Worm (Caenorhabditis elegans) whole organism, young adult: ENCODE data around the gene clec-173.

ENCODE experiments used
- F55B11.4 ChIP-seq: sonication (generic microtip); optimal IDR thresholded peaks from 2 replicates; lab custom pipeline; 2016; ENCODE audit warnings: missing compliant biosample characterization, missing genetic modification characterization, borderline replicate concordance; ENCODE audit not compliant: insufficient read depth
- ama-1 ChIP-seq, 3 experiments: fragments of 150-350 bp in 1 of 3; sonication (generic microtip) in 2 of 3; optimal IDR thresholded peaks; 2 replicates each; lab custom pipeline; 2014 to 2018; ENCODE audit warnings: missing biosample characterization in 2 of 3, missing genetic modification characterization in 2 of 3, missing genetic modification reagents in 2 of 3
- aptf-3 ChIP-seq: fragments of 200-800 bp; sonication (Bioruptor generic); IDR thresholded peaks from 2 replicates; pipeline ENCODE4 v1.3.6; 2022; ENCODE audit warnings: missing genetic modification characterization, missing compliant biosample characterization
- dpl-1 ChIP-seq: fragments of 150-350 bp; optimal IDR thresholded peaks from 2 replicates; lab custom pipeline; 2014; ENCODE audit warnings: missing biosample characterization, missing genetic modification reagents, missing genetic modification characterization
- pha-4 ChIP-seq: fragments of 150-350 bp; sonication (generic microtip); optimal IDR thresholded peaks from 2 replicates; lab custom pipeline; 2014; ENCODE audit warnings: missing biosample characterization, missing genetic modification reagents, missing genetic modification characterization
- tbx-9 ChIP-seq: sonication (generic microtip); optimal IDR thresholded peaks from 2 replicates; lab custom pipeline; 2016; ENCODE audit warnings: borderline replicate concordance, missing genetic modification characterization, inconsistent platforms, missing compliant biosample characterization

DNA sequence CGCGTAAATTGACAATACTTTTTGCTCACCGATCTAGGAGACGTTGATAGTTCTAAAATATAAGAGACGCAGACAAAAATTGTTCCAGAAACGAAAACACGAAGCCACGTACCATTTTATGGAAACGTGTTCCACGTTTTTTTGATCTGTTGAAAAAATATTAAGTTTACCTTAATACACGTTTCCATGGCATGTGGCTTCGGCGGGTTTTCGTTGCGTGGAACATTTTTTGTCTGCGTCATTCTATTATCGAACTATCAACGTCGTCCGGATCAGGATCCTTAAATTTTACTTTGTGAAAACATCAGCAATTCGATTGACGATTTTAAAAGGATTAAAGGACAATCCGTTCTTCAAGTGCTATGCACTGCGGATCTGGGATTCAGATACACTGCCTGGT, 1.8 kb downstream of the clec-173 start, which contains the start of gene T26C12.2:
- TF ChIP-seq ama-1 (optimal IDR thresholded peaks at IDR 0.05; lab: Kevin White, UChicago) = no peak
- TF ChIP-seq ama-1 (GFP tag; optimal IDR thresholded peaks at IDR 0.05; lab: Kevin White, UChicago) = no peak
- no peak for TF ChIP-seq aptf-3 (GFP tag; lab: Robert Waterston, UW)
- no peak for TF ChIP-seq dpl-1 (GFP tag; lab: Kevin White, UChicago)
- TF ChIP-seq F55B11.4 (tag; lab: Kevin White, UChicago) = no peak
- no peak for TF ChIP-seq pha-4 (tag; lab: Kevin White, UChicago)
- TF ChIP-seq tbx-9 (tag; lab: Kevin White, UChicago) = no peak
